Fruit fly (Drosophila melanogaster): Measurements from ENCODE around the gene mthl10.
A peak's percentile ranks its signal among the peaks of the same experiment; 100 is the strongest.

mthl10 gene

DNA sequence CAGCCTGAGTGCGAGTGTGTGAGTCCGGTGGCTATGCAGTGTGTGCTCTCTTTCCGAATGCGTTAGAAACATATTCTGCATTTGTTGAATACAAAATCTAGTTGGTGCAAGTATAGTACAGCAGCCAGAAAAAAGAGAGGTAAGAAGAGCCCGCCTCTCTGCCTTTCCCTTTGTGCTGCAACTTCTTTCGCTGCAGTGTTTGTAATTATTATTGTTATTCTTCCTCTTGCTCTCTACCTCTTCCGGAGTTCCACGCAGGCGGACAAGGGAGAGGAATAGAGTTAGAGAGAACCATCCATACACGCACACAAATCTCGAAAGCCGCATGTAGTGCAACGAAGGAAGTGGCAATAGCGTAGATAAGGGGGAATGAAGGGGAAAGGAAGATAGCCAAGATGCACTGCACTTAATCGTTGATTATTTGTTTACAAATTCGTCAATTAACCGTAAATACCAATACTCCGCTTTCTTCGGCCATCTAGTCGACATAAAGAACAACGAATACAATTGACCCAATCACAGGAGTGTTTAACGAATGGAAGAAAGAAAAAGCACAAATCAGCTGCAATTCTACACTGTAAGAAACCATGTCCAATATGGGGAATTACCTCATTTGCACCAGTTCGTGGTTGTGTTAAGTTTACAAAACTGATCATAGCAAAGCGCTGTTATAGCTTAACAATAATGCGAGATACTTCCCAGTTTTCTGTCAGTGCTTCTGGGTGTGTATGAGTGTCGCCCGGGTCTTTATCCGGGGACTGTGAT lies 5.1 kb upstream of the mthl10 start (continued):
- TF ChIP-seq Oli (tag; optimal IDR thresholded peaks at IDR 0.05) = peak; percentile 77
- peak; percentile 41 for TF ChIP-seq HmgD (GFP tag; optimal IDR thresholded peaks at IDR 0.05)
- TF ChIP-seq CG18011 (GFP tag; optimal IDR thresholded peaks at IDR 0.05) = no peak
- no peak for TF ChIP-seq Doc3 (GFP tag; IDR thresholded peaks at IDR 0.05; ENCODE audit: partially characterized antibody)
- TF ChIP-seq sens (GFP tag) = peak; percentile 98
- no peak for TF ChIP-seq Dbx (GFP tag; IDR thresholded peaks at IDR 0.05)
- TF ChIP-seq CG4404 (GFP tag; IDR thresholded peaks at IDR 0.05) = no peak
- TF ChIP-seq CG31441 (GFP tag; IDR thresholded peaks at IDR 0.05) = peak; percentile 72
- 0 out of 2 replicates have a peak, but pooled peaks have one; percentile 18 for TF ChIP-seq ro (GFP tag; IDR thresholded peaks at IDR 0.05)
- no peak for TF ChIP-seq CG17612 (GFP tag; IDR thresholded peaks at IDR 0.05)
- TF ChIP-seq CG4282 (GFP tag; optimal IDR thresholded peaks at IDR 0.05) = no peak
- TF ChIP-seq NFAT (GFP tag; IDR thresholded peaks at IDR 0.05) = peak; percentile 40; the same call in 1 of the 2 replicates
- peak; percentile 69 for TF ChIP-seq CG13424 (tag; optimal IDR thresholded peaks at IDR 0.05)
- no peak for TF ChIP-seq nerfin-2 (GFP tag; IDR thresholded peaks at IDR 0.05; ENCODE audit: partially characterized antibody)
- no peak for TF ChIP-seq HLH4C (GFP tag; IDR thresholded peaks at IDR 0.05; ENCODE audit: partially characterized antibody)
- no peak for TF ChIP-seq Kr (GFP tag; optimal IDR thresholded peaks at IDR 0.05)
- no peak for TF ChIP-seq amos (GFP tag; IDR thresholded peaks at IDR 0.05; ENCODE audit: partially characterized antibody)
- peak; percentile 76 for TF ChIP-seq tin (GFP tag; optimal IDR thresholded peaks at IDR 0.05)
- TF ChIP-seq CG18599 (GFP tag; optimal IDR thresholded peaks at IDR 0.05) = peak; percentile 46
- TF ChIP-seq jigr1 (GFP tag; IDR thresholded peaks at IDR 0.05) = 0 out of 3 replicates have a peak, but pooled peaks have one; percentile 54
- TF ChIP-seq Lhr (GFP tag; optimal IDR thresholded peaks at IDR 0.05) = peak; percentile 56
- TF ChIP-seq Pdp1 (GFP tag; optimal IDR thresholded peaks at IDR 0.05) = peak; percentile 63 to 88
- TF ChIP-seq fru (optimal IDR thresholded peaks at IDR 0.05) = no peak
- TF ChIP-seq slp2 (GFP tag; optimal IDR thresholded peaks at IDR 0.05) = peak; percentile 49
- peak; percentile 80 for TF ChIP-seq CG1024 (GFP tag; IDR thresholded peaks at IDR 0.05)
- no peak for TF ChIP-seq bbx (GFP tag; IDR thresholded peaks at IDR 0.05; ENCODE audit: partially characterized antibody)
- TF ChIP-seq Med (GFP tag) = peak; percentile 94
- TF ChIP-seq CG2678 (tag; optimal IDR thresholded peaks at IDR 0.05) = peak; percentile 71
- peak; percentile 51 for TF ChIP-seq CG12155 (GFP tag; optimal IDR thresholded peaks at IDR 0.05)
- peak; percentile 38 for TF ChIP-seq CG8290 (GFP tag; optimal IDR thresholded peaks at IDR 0.05)
- peak in 1 of 2 experiments; percentile 71 for TF ChIP-seq CG8290 (tag; optimal IDR thresholded peaks at IDR 0.05)
- peak; percentile 23 for TF ChIP-seq NK7.1 (GFP tag; optimal IDR thresholded peaks at IDR 0.05)
- TF ChIP-seq maf-S (GFP tag; optimal IDR thresholded peaks at IDR 0.05) = peak; percentile 14
- TF ChIP-seq phol (tag; optimal IDR thresholded peaks at IDR 0.05) = peak; percentile 79
- no peak for TF ChIP-seq CG14965 (GFP tag; optimal IDR thresholded peaks at IDR 0.05; ENCODE audit: borderline replicate concordance)
- peak; percentile 75; the same call in 2 of the 3 replicates for TF ChIP-seq CG11093 (GFP tag; IDR thresholded peaks at IDR 0.05)
- TF ChIP-seq ham (GFP tag; IDR thresholded peaks at IDR 0.05) = no peak
- TF ChIP-seq Hmr (GFP tag; optimal IDR thresholded peaks at IDR 0.05) = peak; percentile 15
- TF ChIP-seq sim (GFP tag; IDR thresholded peaks at IDR 0.05) = 0 out of 2 replicates have a peak, but pooled peaks have one; percentile 53
- peak; percentile 57 for TF ChIP-seq bab2 (GFP tag; optimal IDR thresholded peaks at IDR 0.05)
- peak; percentile 92 for TF ChIP-seq ci (GFP tag; IDR thresholded peaks at IDR 0.05)
- TF ChIP-seq CG10147 (GFP tag; optimal IDR thresholded peaks at IDR 0.05) = no peak
- TF ChIP-seq ac (GFP tag; optimal IDR thresholded peaks at IDR 0.05) = no peak
- peak; percentile 29 for TF ChIP-seq Ets97D (GFP tag; optimal IDR thresholded peaks at IDR 0.05)
- TF ChIP-seq sna (GFP tag; IDR thresholded peaks at IDR 0.05; ENCODE audit: partially characterized antibody) = no peak
- TF ChIP-seq CG4854 (GFP tag; optimal IDR thresholded peaks at IDR 0.05) = no peak
- no peak for TF ChIP-seq CG32532 (GFP tag; IDR thresholded peaks at IDR 0.05)
- TF ChIP-seq sqz (GFP tag; optimal IDR thresholded peaks at IDR 0.05) = no peak
- TF ChIP-seq CG2129 (GFP tag; IDR thresholded peaks at IDR 0.05; ENCODE audit: partially characterized antibody) = no peak
